Fruit fly (Drosophila melanogaster) whole organism, embryonic: ENCODE measurements around the gene Glut3.

Source experiments
- Asciz ChIP-seq: fragments of 200-800 bp; sonication (Bioruptor generic); optimal IDR thresholded peaks from 2 replicates; lab custom pipeline; 2017; ENCODE audit warnings: missing biosample characterization, mild to moderate bottlenecking, missing genetic modification characterization, missing genetic modification reagents
- Bteb2 ChIP-seq: fragments of 200-800 bp; sonication (Bioruptor generic); optimal IDR thresholded peaks from 2 replicates; lab custom pipeline; 2016; ENCODE audit warnings: missing biosample characterization, missing genetic modification characterization
- CG10147 ChIP-seq: fragments of 200-800 bp; sonication (Bioruptor generic); optimal IDR thresholded peaks from 2 replicates; lab custom pipeline; 2019; ENCODE audit warnings: missing biosample characterization, mild to moderate bottlenecking, missing genetic modification characterization, moderate library complexity
- CG10431 ChIP-seq: fragments of 200-800 bp; sonication (Bioruptor generic); optimal IDR thresholded peaks from 3 replicates; lab custom pipeline; 2018; ENCODE audit warnings: missing biosample characterization, mild to moderate bottlenecking, missing genetic modification characterization
- CG14965 ChIP-seq: fragments of 200-800 bp; sonication (Bioruptor generic); optimal IDR thresholded peaks from 2 replicates; lab custom pipeline; 2016; ENCODE audit warnings: missing biosample characterization, missing genetic modification characterization, borderline replicate concordance
- CG15479 ChIP-seq: fragments of 200-800 bp; sonication (Bioruptor generic); optimal IDR thresholded peaks from 3 replicates; lab custom pipeline; 2019; ENCODE audit warnings: missing biosample characterization, mild to moderate bottlenecking, missing genetic modification characterization, moderate library complexity
- CG15696 ChIP-seq: fragments of 200-800 bp; sonication (Bioruptor generic); optimal IDR thresholded peaks from 2 replicates; lab custom pipeline; 2019; ENCODE audit warnings: missing biosample characterization, mild to moderate bottlenecking, missing genetic modification characterization, moderate library complexity
- CG17359 ChIP-seq: fragments of 200-800 bp; sonication (Bioruptor generic); optimal IDR thresholded peaks from 3 replicates; lab custom pipeline; 2018; ENCODE audit warnings: missing biosample characterization, mild to moderate bottlenecking, missing genetic modification characterization, moderate library complexity
- CG1832 ChIP-seq: fragments of 200-800 bp; sonication (Bioruptor generic); optimal IDR thresholded peaks from 2 replicates; lab custom pipeline; 2017; ENCODE audit warnings: missing biosample characterization, mild to moderate bottlenecking, missing genetic modification characterization, inconsistent platforms
- CG18599 ChIP-seq: fragments of 200-800 bp; sonication (Bioruptor generic); optimal IDR thresholded peaks from 3 replicates; lab custom pipeline; 2017; ENCODE audit warnings: missing biosample characterization, missing genetic modification characterization, mild to moderate bottlenecking, moderate library complexity, missing genetic modification reagents
- CG6175 ChIP-seq: fragments of 200-800 bp; sonication (Bioruptor generic); IDR thresholded peaks from 3 replicates; pipeline ENCODE4 v1.3.6; 2022; ENCODE audit warnings: missing biosample characterization, missing genetic modification characterization
- CG6272 ChIP-seq: fragments of 200-800 bp; sonication (Bioruptor generic); IDR thresholded peaks from 2 replicates; pipeline ENCODE4 v1.3.6; 2022; ENCODE audit warnings: missing biosample characterization, missing genetic modification characterization
- CG6654 ChIP-seq: fragments of 200-800 bp; sonication (Bioruptor generic); optimal IDR thresholded peaks from 2 replicates; lab custom pipeline; 2017; ENCODE audit warnings: missing biosample characterization, mild to moderate bottlenecking, missing genetic modification characterization
- CG6689 ChIP-seq: fragments of 200-800 bp; sonication (Bioruptor generic); IDR thresholded peaks from 2 replicates; pipeline ENCODE4 v1.3.6; 2022; ENCODE audit warnings: missing biosample characterization, missing genetic modification characterization
- CG7372 ChIP-seq: fragments of 200-800 bp; sonication (Bioruptor generic); IDR thresholded peaks from 2 replicates; pipeline ENCODE4 v1.3.6; 2022; ENCODE audit warnings: missing biosample characterization, missing genetic modification characterization
- CG8281 ChIP-seq: fragments of 200-800 bp; sonication (Bioruptor generic); optimal IDR thresholded peaks from 2 replicates; lab custom pipeline; 2018; ENCODE audit warnings: missing biosample characterization, mild to moderate bottlenecking, missing genetic modification characterization, moderate library complexity
- CG8924 ChIP-seq: fragments of 200-800 bp; optimal IDR thresholded peaks from 3 replicates; lab custom pipeline; 2019; ENCODE audit warnings: missing biosample characterization, mild to moderate bottlenecking, missing genetic modification characterization, moderate library complexity
- CG9797 ChIP-seq: fragments of 200-800 bp; sonication (Bioruptor generic); optimal IDR thresholded peaks from 3 replicates; lab custom pipeline; 2018; ENCODE audit warnings: missing biosample characterization, mild to moderate bottlenecking, missing genetic modification characterization
- CkIIα-i1 ChIP-seq: fragments of 200-800 bp; sonication (Bioruptor generic); IDR thresholded peaks from 2 replicates; pipeline ENCODE4 v1.3.6; 2022; ENCODE audit warnings: missing biosample characterization, missing genetic modification characterization
- Fer1 ChIP-seq: fragments of 200-800 bp; sonication (Bioruptor generic); optimal IDR thresholded peaks from 2 replicates; lab custom pipeline; 2017; ENCODE audit warnings: missing biosample characterization, mild to moderate bottlenecking, missing genetic modification characterization
- HHEX ChIP-seq: fragments of 200-800 bp; sonication (Bioruptor generic); optimal IDR thresholded peaks from 3 replicates; lab custom pipeline; 2017; ENCODE audit warnings: missing biosample characterization, mild to moderate bottlenecking, missing genetic modification characterization, missing genetic modification reagents
- HLHmδ ChIP-seq: fragments of 200-800 bp; sonication (Bioruptor generic); optimal IDR thresholded peaks from 2 replicates; lab custom pipeline; 2018; ENCODE audit warnings: missing biosample characterization, mild to moderate bottlenecking, missing genetic modification characterization, moderate library complexity
- Hmx ChIP-seq: fragments of 200-800 bp; sonication (Bioruptor generic); optimal IDR thresholded peaks from 2 replicates; lab custom pipeline; 2016; ENCODE audit warnings: missing biosample characterization, missing genetic modification characterization
- Kr ChIP-seq: fragments of 200-800 bp; sonication (Bioruptor generic); optimal IDR thresholded peaks from 2 replicates; lab custom pipeline; 2017; ENCODE audit warnings: missing biosample characterization, mild to moderate bottlenecking, missing genetic modification characterization
- Lpt ChIP-seq: fragments of >200 bp; optimal IDR thresholded peaks from 2 replicates; lab custom pipeline; 2018; ENCODE audit warnings: missing biosample characterization, missing genetic modification characterization
- Med ChIP-seq: fragments of 200-800 bp; sonication (Bioruptor generic); peaks from one replicate; lab custom pipeline; 2016; ENCODE audit warnings: missing biosample characterization, missing genetic modification characterization, mild to moderate bottlenecking, inconsistent platforms, moderate library complexity
- Rfx ChIP-seq: fragments of 200-800 bp; sonication (Bioruptor generic); IDR thresholded peaks from 2 replicates; pipeline ENCODE4 v1.3.6; 2022; ENCODE audit warnings: missing biosample characterization, missing genetic modification characterization
- Side ChIP-seq: fragments of 200-800 bp; sonication (Bioruptor generic); optimal IDR thresholded peaks from 2 replicates; lab custom pipeline; 2016; ENCODE audit warnings: missing biosample characterization, missing genetic modification characterization
- TFAM ChIP-seq: fragments of 200-800 bp; sonication (Bioruptor generic); optimal IDR thresholded peaks from 2 replicates; lab custom pipeline; 2017; ENCODE audit warnings: missing biosample characterization, missing genetic modification characterization, inconsistent platforms
- abd-A ChIP-seq: fragments of 200-800 bp; sonication (Bioruptor generic); optimal IDR thresholded peaks from 3 replicates; lab custom pipeline; 2019; ENCODE audit warnings: missing biosample characterization, mild to moderate bottlenecking, missing genetic modification characterization, moderate library complexity
- bowl ChIP-seq: fragments of 200-800 bp; sonication (Bioruptor generic); IDR thresholded peaks from 2 replicates; pipeline ENCODE4 v1.3.6; 2022; ENCODE audit warnings: missing biosample characterization, missing genetic modification characterization
- cad ChIP-seq: fragments of >200 bp; optimal IDR thresholded peaks from 2 replicates; lab custom pipeline; 2017; ENCODE audit warnings: missing biosample characterization, missing genetic modification characterization
- ci ChIP-seq: fragments of 200-800 bp; sonication (Bioruptor generic); IDR thresholded peaks from 3 replicates; pipeline ENCODE4 v1.3.6; 2022; ENCODE audit warnings: missing biosample characterization, missing genetic modification characterization
- corto ChIP-seq: fragments of 200-800 bp; sonication (Bioruptor generic); optimal IDR thresholded peaks from 2 replicates; lab custom pipeline; 2016; ENCODE audit warnings: missing biosample characterization, mild to moderate bottlenecking, missing genetic modification characterization, moderate library complexity
- crc ChIP-seq: fragments of 200-800 bp; sonication (Bioruptor generic); optimal IDR thresholded peaks from 2 replicates; lab custom pipeline; 2016; ENCODE audit warnings: missing biosample characterization, missing genetic modification characterization
- crol ChIP-seq: fragments of 200-800 bp; sonication (Bioruptor generic); IDR thresholded peaks from 2 replicates; pipeline ENCODE4 v1.3.6; 2022; ENCODE audit warnings: missing biosample characterization, missing genetic modification characterization
- eve ChIP-seq, 2 experiments: fragments of >200 bp; optimal IDR thresholded peaks; 2 replicates each; lab custom pipeline; 2017; ENCODE audit warnings: missing biosample characterization in 2 of 2, missing genetic modification characterization in 2 of 2
- lmd ChIP-seq: fragments of 200-800 bp; sonication (Bioruptor generic); IDR thresholded peaks from 2 replicates; pipeline ENCODE4 v1.3.6; 2022; ENCODE audit warnings: missing biosample characterization, missing genetic modification characterization
- otp ChIP-seq: fragments of 200-800 bp; sonication (Bioruptor generic); IDR thresholded peaks from 3 replicates; pipeline ENCODE4, ENCODE4 v1.3.6; 2022; ENCODE audit warnings: missing biosample characterization, missing genetic modification characterization
- pita ChIP-seq: fragments of 200-800 bp; sonication (Bioruptor generic); optimal IDR thresholded peaks from 2 replicates; lab custom pipeline; 2017; ENCODE audit warnings: missing biosample characterization, mild to moderate bottlenecking, missing genetic modification characterization
- psq ChIP-seq: fragments of 200-800 bp; sonication (Bioruptor generic); optimal IDR thresholded peaks from 2 replicates; lab custom pipeline; 2017; ENCODE audit warnings: missing biosample characterization, missing genetic modification characterization
- rib ChIP-seq: fragments of 200-800 bp; sonication (Bioruptor generic); IDR thresholded peaks from 2 replicates; pipeline ENCODE4 v1.3.6; 2022; ENCODE audit warnings: missing biosample characterization, missing genetic modification characterization
- slp2 ChIP-seq: fragments of 200-800 bp; sonication (Bioruptor generic); optimal IDR thresholded peaks from 2 replicates; lab custom pipeline; 2016; ENCODE audit warnings: missing biosample characterization, missing genetic modification characterization
- tll ChIP-seq, 2 experiments: fragments of 200-800 bp in 1 of 2; fragments of >200 bp in 1 of 2; sonication (Bioruptor generic) in 1 of 2; optimal IDR thresholded peaks; 2 replicates each; lab custom pipeline; 2017 to 2019; ENCODE audit warnings: missing biosample characterization in 2 of 2, missing genetic modification characterization in 2 of 2, mild to moderate bottlenecking in 1 of 2, moderate library complexity in 1 of 2
- tup ChIP-seq: fragments of 200-800 bp; sonication (Bioruptor generic); optimal IDR thresholded peaks from 2 replicates; lab custom pipeline; 2016; ENCODE audit warnings: missing biosample characterization, mild to moderate bottlenecking, missing genetic modification characterization, moderate library complexity
- twi ChIP-seq: fragments of 200-800 bp; optimal IDR thresholded peaks from 2 replicates; lab custom pipeline; 2019; ENCODE audit warnings: missing biosample characterization, mild to moderate bottlenecking, missing genetic modification characterization, moderate library complexity
- zen ChIP-seq: fragments of 200-800 bp; sonication (Bioruptor generic); optimal IDR thresholded peaks from 3 replicates; lab custom pipeline; 2018; ENCODE audit warnings: missing biosample characterization, mild to moderate bottlenecking, missing genetic modification characterization, moderate library complexity
- zfh1 ChIP-seq: fragments of 200-800 bp; sonication (Bioruptor generic); IDR thresholded peaks from 3 replicates; pipeline ENCODE4 v1.3.6; 2022; ENCODE audit warnings: missing biosample characterization, missing genetic modification characterization

Glut3 gene

DNA sequence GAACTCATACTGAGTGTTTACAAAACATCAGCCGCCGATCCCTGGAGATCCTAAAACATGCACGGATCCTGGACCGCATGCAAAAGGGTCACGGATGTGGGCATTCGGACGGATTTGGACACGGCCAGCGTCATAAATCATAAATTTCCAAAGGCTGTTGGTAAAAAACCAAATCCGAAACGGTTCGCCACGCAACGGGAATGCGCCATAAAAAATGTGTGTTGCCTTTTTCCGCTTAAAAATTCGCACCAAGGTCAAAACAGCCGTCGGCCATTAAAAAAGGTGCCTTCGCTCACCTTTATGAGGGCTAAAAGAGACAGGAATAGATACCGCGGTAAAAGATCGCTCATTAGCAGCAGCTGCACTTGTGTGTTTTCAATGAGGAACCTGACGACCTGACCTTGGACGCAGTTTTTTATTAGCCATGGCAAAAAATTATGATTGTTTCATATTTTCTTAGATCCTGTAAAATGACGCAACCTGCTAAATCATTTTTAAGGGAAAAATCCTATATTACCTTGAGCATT is 14.9 kb upstream of the Glut3 start:
- TF ChIP-seq corto (GFP tag; lab: Kevin White, UChicago), result no peak
- no peak for TF ChIP-seq pita
- TF ChIP-seq tll (GFP tag; optimal IDR thresholded peaks at IDR 0.05; lab: Kevin White, UChicago), result peak in 1 of 2 experiments; percentile 61
- no peak for TF ChIP-seq TFAM
- TF ChIP-seq CG15479 (GFP tag; lab: Kevin White, UChicago), result peak; percentile 47
- TF ChIP-seq CG14965 (GFP tag; lab: Kevin White, UChicago), result no peak
- peak; percentile 85 for TF ChIP-seq twi (tag; lab: Kevin White, UChicago)
- TF ChIP-seq abd-A (tag; lab: Kevin White, UChicago), result no peak
- peak; percentile 96 for TF ChIP-seq cad (GFP tag; lab: Kevin White, UChicago)
- TF ChIP-seq bowl (GFP tag; lab: Robert Waterston, UW), result no peak
- TF ChIP-seq zen (tag; lab: Kevin White, UChicago), result peak; percentile 92

DNA sequence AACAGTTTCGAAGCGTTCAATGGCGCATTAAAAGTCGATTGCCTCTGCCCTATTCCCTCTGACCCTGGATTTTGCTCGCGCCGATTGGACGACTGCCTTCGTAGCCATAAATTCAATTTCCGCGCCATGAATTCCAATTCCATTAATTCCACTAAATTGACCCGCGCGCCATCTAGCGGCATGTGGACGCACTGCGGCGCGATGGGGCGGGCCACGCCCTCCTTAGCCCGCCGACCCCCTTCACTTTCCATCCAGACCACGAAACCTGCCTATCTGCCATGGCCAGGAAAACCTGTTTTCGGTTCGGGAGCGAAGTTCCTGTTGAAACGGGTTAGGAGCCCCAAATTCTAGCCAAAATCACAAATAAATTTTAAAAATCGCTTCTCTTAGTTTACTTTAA is 5.7 kb upstream of the Glut3 start:
- TF ChIP-seq ci (GFP tag; lab: Robert Waterston, UW) (peak; percentile 57; the same call in 2 of the 3 replicates), tup (GFP tag; lab: Kevin White, UChicago) (no peak), slp2 (no peak), CG8281 (no peak), CG6175 (GFP tag; lab: Robert Waterston, UW) (no peak), CG6272 (GFP tag; lab: Robert Waterston, UW) (no peak), psq (GFP tag; lab: Kevin White, UChicago) (no peak), Asciz (no peak), CG18599 (GFP tag; lab: Kevin White, UChicago) (no peak), CG9797 (GFP tag; lab: Kevin White, UChicago) (no peak), Rfx (GFP tag; lab: Robert Waterston, UW) (peak; percentile 19; the same call in 1 of the 2 replicates), Bteb2 (GFP tag; lab: Kevin White, UChicago) (no peak), Side (GFP tag; lab: Kevin White, UChicago) (no peak), CG10147 (GFP tag; lab: Kevin White, UChicago) (no peak), CG15696 (no peak), crol (GFP tag; lab: Robert Waterston, UW) (peak; percentile 87), lmd (GFP tag; lab: Robert Waterston, UW) (no peak), CG8924 (tag; lab: Kevin White, UChicago) (no peak), Fer1 (GFP tag; lab: Kevin White, UChicago) (no peak), Med (GFP tag; lab: Kevin White, UChicago) (peak; percentile 56), bowl (GFP tag; lab: Robert Waterston, UW) (no peak), otp (GFP tag; lab: Robert Waterston, UW) (peak; percentile 26; the same call in 1 of the 3 replicates), CG7372 (GFP tag; lab: Robert Waterston, UW) (no peak), eve (GFP tag; optimal IDR thresholded peaks at IDR 0.05; lab: Kevin White, UChicago) (no peak), CG6654 (GFP tag; lab: Kevin White, UChicago) (no peak), CG17359 (tag; lab: Kevin White, UChicago) (no peak), CG6689 (GFP tag; lab: Robert Waterston, UW) (0 out of 2 replicates have a peak, but pooled peaks have one; percentile 21), zfh1 (0 out of 3 replicates have a peak, but pooled peaks have one; percentile 43), crc (no peak), rib (GFP tag; lab: Robert Waterston, UW) (no peak), HHEX (no peak), abd-A (tag; lab: Kevin White, UChicago) (peak; percentile 86), Lpt (no peak), CG14965 (GFP tag; lab: Kevin White, UChicago) (peak; percentile 83), Kr (GFP tag; lab: Kevin White, UChicago) (no peak), HLHmδ (peak; percentile 60), CG1832 (GFP tag; lab: Kevin White, UChicago) (no peak), Hmx (GFP tag; lab: Kevin White, UChicago) (no peak), CkIIα-i1 (GFP tag; lab: Robert Waterston, UW) (peak; percentile 20; the same call in 1 of the 2 replicates), CG10431 (GFP tag; lab: Kevin White, UChicago) (peak; percentile 24)
